Worm (Caenorhabditis elegans) whole organism, L1 larva: Measurements from ENCODE around the gene aqp-2.

Experiments
- C04F5.9 ChIP-seq: sonication (generic microtip); optimal IDR thresholded peaks from 2 replicates; lab custom pipeline; 2016; ENCODE audit warnings: missing genetic modification characterization, missing compliant biosample characterization
- C34B4.2 ChIP-seq: sonication (generic microtip); optimal IDR thresholded peaks from 2 replicates; lab custom pipeline; 2017; ENCODE audit warnings: mild to moderate bottlenecking, missing genetic modification characterization, missing compliant biosample characterization
- F16B12.6 ChIP-seq: fragments of 150-350 bp; optimal IDR thresholded peaks from 2 replicates; lab custom pipeline; 2014; ENCODE audit warnings: missing biosample characterization, missing genetic modification characterization
- Y116A8C.19 ChIP-seq: sonication (generic microtip); optimal IDR thresholded peaks from 2 replicates; lab custom pipeline; 2016; ENCODE audit warnings: missing compliant biosample characterization, missing genetic modification characterization, borderline replicate concordance
- alr-1 ChIP-seq: fragments of 200-800 bp; sonication (Bioruptor generic); optimal IDR thresholded peaks from 2 replicates; lab custom pipeline; 2018; ENCODE audit warnings: borderline replicate concordance, mild to moderate bottlenecking, missing genetic modification characterization, missing compliant biosample characterization
- ama-1 ChIP-seq: fragments of 150-350 bp; optimal IDR thresholded peaks from 2 replicates; lab custom pipeline; 2014
- blmp-1 ChIP-seq: fragments of 150-350 bp; optimal IDR thresholded peaks from 2 replicates; lab custom pipeline; 2014; ENCODE audit warnings: missing biosample characterization, missing genetic modification characterization
- ceh-8 ChIP-seq: fragments of 200-800 bp; sonication (Bioruptor generic); optimal IDR thresholded peaks from 2 replicates; lab custom pipeline; 2018; ENCODE audit warnings: mild to moderate bottlenecking, missing genetic modification characterization, moderate library complexity, missing compliant biosample characterization
- ceh-88 ChIP-seq: fragments of 200-800 bp; sonication (Bioruptor generic); IDR thresholded peaks from 2 replicates; pipeline ENCODE4 v1.3.6; 2022; ENCODE audit warnings: missing genetic modification characterization, missing compliant biosample characterization
- ceh-90 ChIP-seq: sonication (generic microtip); optimal IDR thresholded peaks from 2 replicates; lab custom pipeline; 2016; ENCODE audit warnings: missing genetic modification characterization, missing compliant biosample characterization
- ces-1 ChIP-seq: fragments of 150-350 bp; optimal IDR thresholded peaks from 2 replicates; lab custom pipeline; 2014; ENCODE audit warnings: missing biosample characterization, missing genetic modification reagents, missing genetic modification characterization
- dpl-1 ChIP-seq, 3 experiments: fragments of 150-350 bp in 2 of 3; sonication (generic microtip) in 1 of 3; optimal IDR thresholded peaks; 2 replicates each; lab custom pipeline; 2014 to 2017; ENCODE audit warnings: missing biosample characterization in 3 of 3, missing genetic modification characterization in 3 of 3, missing genetic modification reagents in 3 of 3
- dsc-1 ChIP-seq: sonication (generic microtip); optimal IDR thresholded peaks from 2 replicates; lab custom pipeline; 2016; ENCODE audit warnings: mild to moderate bottlenecking, missing genetic modification characterization, missing compliant biosample characterization
- efl-3 ChIP-seq: fragments of 200-800 bp; sonication (Bioruptor generic); optimal IDR thresholded peaks from 2 replicates; lab custom pipeline; 2018; ENCODE audit warnings: mild to moderate bottlenecking, missing genetic modification characterization, missing compliant biosample characterization
- egl-13 ChIP-seq: sonication (generic microtip); optimal IDR thresholded peaks from 2 replicates; lab custom pipeline; 2016; ENCODE audit warnings: missing genotype, missing genetic modification reagents, missing genetic modification characterization, missing compliant biosample characterization
- elt-2 ChIP-seq: sonication (generic microtip); optimal IDR thresholded peaks from 2 replicates; lab custom pipeline; 2016; ENCODE audit warnings: missing genetic modification characterization, mild to moderate bottlenecking, inconsistent platforms, missing compliant biosample characterization, missing genetic modification reagents
- elt-3 ChIP-seq, 6 experiments: fragments of 150-350 bp in 1 of 6; sonication (generic microtip); optimal IDR thresholded peaks; 2 replicates each; lab custom pipeline; 2017 to 2018; ENCODE audit warnings: missing biosample characterization in 6 of 6, missing genetic modification characterization in 6 of 6, inconsistent platforms in 1 of 6
- fkh-10 ChIP-seq: sonication (generic microtip); optimal IDR thresholded peaks from 2 replicates; lab custom pipeline; 2017; ENCODE audit warnings: missing biosample characterization, missing genetic modification reagents, missing genetic modification characterization
- fkh-8 ChIP-seq: sonication (generic microtip); optimal IDR thresholded peaks from 2 replicates; lab custom pipeline; 2016; ENCODE audit warnings: mild to moderate bottlenecking, missing genetic modification characterization, missing compliant biosample characterization
- fos-1 ChIP-seq: fragments of 150-350 bp; optimal IDR thresholded peaks from 2 replicates; lab custom pipeline; 2014; ENCODE audit warnings: missing biosample characterization, missing genetic modification characterization
- grh-1 ChIP-seq: fragments of 200-800 bp; sonication (Bioruptor generic); IDR thresholded peaks from 2 replicates; pipeline ENCODE4 v1.3.6; 2022; ENCODE audit warnings: missing genetic modification reagents, missing genetic modification characterization, missing compliant biosample characterization
- hlh-4 ChIP-seq: sonication (generic microtip); optimal IDR thresholded peaks from 2 replicates; lab custom pipeline; 2016; ENCODE audit warnings: mild to moderate bottlenecking, missing genetic modification characterization, missing compliant biosample characterization
- hpl-2 ChIP-seq: fragments of 150-350 bp; optimal IDR thresholded peaks from 2 replicates; lab custom pipeline; 2014; ENCODE audit warnings: missing biosample characterization, missing genetic modification reagents, missing genetic modification characterization
- jun-1 ChIP-seq: fragments of 150-350 bp; optimal IDR thresholded peaks from 2 replicates; lab custom pipeline; 2014; ENCODE audit warnings: missing biosample characterization, missing genetic modification reagents, missing genetic modification characterization
- lin-15B ChIP-seq: fragments of 150-350 bp; sonication (generic microtip); optimal IDR thresholded peaks from 3 replicates; lab custom pipeline; 2014; ENCODE audit warnings: missing biosample characterization, missing genetic modification characterization
- lin-35 ChIP-seq, 2 experiments: fragments of 150-350 bp; optimal IDR thresholded peaks; 2 replicates each; lab custom pipeline; 2014; ENCODE audit warnings: missing biosample characterization in 2 of 2, missing genetic modification characterization in 2 of 2, missing genetic modification reagents in 2 of 2
- lin-39 ChIP-seq: fragments of 150-350 bp; optimal IDR thresholded peaks from 2 replicates; lab custom pipeline; 2014; ENCODE audit warnings: missing biosample characterization, missing genetic modification reagents, missing genetic modification characterization
- lsy-2 ChIP-seq, 2 experiments: fragments of 150-350 bp; optimal IDR thresholded peaks; 2 replicates each; lab custom pipeline; 2014; ENCODE audit warnings: missing biosample characterization in 2 of 2, missing genetic modification characterization in 2 of 2
- mab-9 ChIP-seq: fragments of 200-800 bp; sonication (Bioruptor generic); IDR thresholded peaks from 2 replicates; pipeline ENCODE4 v1.3.6; 2022; ENCODE audit warnings: missing genetic modification reagents, missing genetic modification characterization, missing compliant biosample characterization
- mdl-1 ChIP-seq, 2 experiments: fragments of 150-350 bp; optimal IDR thresholded peaks; 2 replicates each; lab custom pipeline; 2014 to 2017; ENCODE audit warnings: missing biosample characterization in 2 of 2, missing genetic modification characterization in 2 of 2, inconsistent platforms in 1 of 2
- mef-2 ChIP-seq: fragments of 150-350 bp; optimal IDR thresholded peaks from 2 replicates; lab custom pipeline; 2014; ENCODE audit warnings: missing biosample characterization, missing genetic modification characterization
- nhr-12 ChIP-seq: sonication (generic microtip); optimal IDR thresholded peaks from 2 replicates; lab custom pipeline; 2017; ENCODE audit warnings: missing biosample characterization, missing genetic modification characterization
- nhr-19 ChIP-seq: fragments of 200-800 bp; sonication (Bioruptor generic); conservative IDR thresholded peaks from 2 replicates; pipeline ENCODE4 v1.3.6; 2022; ENCODE audit warnings: missing genetic modification characterization, missing compliant biosample characterization
- nhr-20 ChIP-seq: sonication (generic microtip); optimal IDR thresholded peaks from 2 replicates; lab custom pipeline; 2016; ENCODE audit warnings: mild to moderate bottlenecking, missing genetic modification characterization, missing compliant biosample characterization
- nhr-237 ChIP-seq: fragments of 150-350 bp; optimal IDR thresholded peaks from 2 replicates; lab custom pipeline; 2014; ENCODE audit warnings: missing biosample characterization, missing genetic modification characterization
- nhr-76 ChIP-seq: sonication (generic microtip); optimal IDR thresholded peaks from 2 replicates; lab custom pipeline; 2017; ENCODE audit warnings: missing biosample characterization, missing genetic modification characterization
- nhr-84 ChIP-seq: sonication (generic microtip); optimal IDR thresholded peaks from 2 replicates; lab custom pipeline; 2017; ENCODE audit warnings: missing biosample characterization, missing genetic modification characterization
- nhr-85 ChIP-seq: sonication (generic microtip); peaks from one replicate; lab custom pipeline; 2016; ENCODE audit warnings: missing genetic modification characterization, inconsistent platforms, missing compliant biosample characterization
- pag-3 ChIP-seq: sonication (generic microtip); optimal IDR thresholded peaks from 2 replicates; lab custom pipeline; 2017; ENCODE audit warnings: missing genetic modification characterization, mild to moderate bottlenecking, missing compliant biosample characterization, antibody characterized with exemption, borderline replicate concordance; ENCODE audit not compliant: insufficient read depth
- skn-1 ChIP-seq: fragments of 150-350 bp; optimal IDR thresholded peaks from 2 replicates; lab custom pipeline; 2014; ENCODE audit warnings: missing biosample characterization, missing genetic modification characterization
- snpc-4 ChIP-seq: fragments of 150-350 bp; optimal IDR thresholded peaks from 2 replicates; lab custom pipeline; 2014; ENCODE audit warnings: missing biosample characterization, missing genetic modification characterization
- sox-4 ChIP-seq: sonication (generic microtip); optimal IDR thresholded peaks from 2 replicates; lab custom pipeline; 2016; ENCODE audit warnings: missing genetic modification characterization, missing compliant biosample characterization
- sup-37 ChIP-seq: fragments of 200-800 bp; sonication (Bioruptor generic); optimal IDR thresholded peaks from 2 replicates; lab custom pipeline; 2018; ENCODE audit warnings: mild to moderate bottlenecking, missing genetic modification characterization, missing compliant biosample characterization
- tlp-1 ChIP-seq: fragments of 150-350 bp; optimal IDR thresholded peaks from 2 replicates; lab custom pipeline; 2014; ENCODE audit warnings: missing biosample characterization, missing genetic modification characterization
- unc-130 ChIP-seq: fragments of 150-350 bp; optimal IDR thresholded peaks from 2 replicates; lab custom pipeline; 2017; ENCODE audit warnings: missing biosample characterization, missing genetic modification characterization, inconsistent platforms
- unc-30 ChIP-seq: sonication (generic microtip); optimal IDR thresholded peaks from 2 replicates; lab custom pipeline; 2017; ENCODE audit warnings: missing biosample characterization, missing genetic modification characterization
- unc-62 ChIP-seq: fragments of 150-350 bp; optimal IDR thresholded peaks from 2 replicates; lab custom pipeline; 2014; ENCODE audit warnings: missing biosample characterization, missing genetic modification reagents, missing genetic modification characterization
- unc-86 ChIP-seq: sonication (generic microtip); optimal IDR thresholded peaks from 2 replicates; lab custom pipeline; 2016; ENCODE audit warnings: missing genetic modification characterization, missing compliant biosample characterization
- vab-15 ChIP-seq: sonication (generic microtip); optimal IDR thresholded peaks from 2 replicates; lab custom pipeline; 2017; ENCODE audit warnings: missing genotype, mild to moderate bottlenecking, missing genetic modification characterization, missing compliant biosample characterization
- xbp-1 ChIP-seq: sonication (generic microtip); optimal IDR thresholded peaks from 2 replicates; lab custom pipeline; 2016; ENCODE audit warnings: missing genetic modification characterization, missing compliant biosample characterization
- zip-4 ChIP-seq: fragments of 200-800 bp; sonication (Bioruptor generic); optimal IDR thresholded peaks from 2 replicates; lab custom pipeline; 2018; ENCODE audit warnings: mild to moderate bottlenecking, missing genetic modification characterization, moderate library complexity, missing compliant biosample characterization
- ztf-11 ChIP-seq, 2 experiments: sonication (generic microtip); optimal IDR thresholded peaks; 2 replicates each; lab custom pipeline; 2016 to 2017; ENCODE audit warnings: missing genetic modification characterization in 2 of 2, missing biosample characterization in 1 of 2, missing compliant biosample characterization in 1 of 2
- ztf-4 ChIP-seq: fragments of 150-350 bp; optimal IDR thresholded peaks from 2 replicates; lab custom pipeline; 2014; ENCODE audit warnings: missing biosample characterization, missing genetic modification characterization

aqp-2 gene

ce11 chrII:9282787-9283186, 21.0 kb upstream of the aqp-2 start (continued):
- TF ChIP-seq ces-1 (GFP tag; lab: Kevin White, UChicago), result no peak
- no peak for TF ChIP-seq nhr-76 (tag; lab: Kevin White, UChicago)
- peak; percentile 62 for TF ChIP-seq sup-37
- peak in 4 of 6 experiments; percentile 48 to 78 (median 58) for TF ChIP-seq elt-3 (tag; optimal IDR thresholded peaks at IDR 0.05; lab: Kevin White, UChicago)
- peak; percentile 92 for TF ChIP-seq jun-1 (tag; lab: Kevin White, UChicago)
- TF ChIP-seq ceh-90 (tag; lab: Kevin White, UChicago), result no peak
- peak in 1 of 2 experiments; percentile 73 for TF ChIP-seq ztf-11 (tag; optimal IDR thresholded peaks at IDR 0.05; lab: Kevin White, UChicago)
- peak; percentile 83 to 87 for TF ChIP-seq lin-35 (GFP tag; optimal IDR thresholded peaks at IDR 0.05; lab: Kevin White, UChicago)
- no peak for TF ChIP-seq nhr-12 (tag; lab: Kevin White, UChicago)
- peak; percentile 75 for TF ChIP-seq blmp-1
- peak; percentile 96 for TF ChIP-seq nhr-85 (tag; lab: Kevin White, UChicago)
- no peak for TF ChIP-seq vab-15 (tag; lab: Kevin White, UChicago)
- TF ChIP-seq Y116A8C.19, result no peak
- no peak for TF ChIP-seq hlh-4 (tag; lab: Kevin White, UChicago)
- peak; percentile 70 for TF ChIP-seq grh-1 (GFP tag; lab: Robert Waterston, UW)
- TF ChIP-seq mab-9 (GFP tag; lab: Robert Waterston, UW), result peak; percentile 74; the same call in 1 of the 2 replicates
- TF ChIP-seq efl-3 (GFP tag; lab: Kevin White, UChicago), result no peak
- TF ChIP-seq hpl-2 (GFP tag; lab: Kevin White, UChicago), result peak; percentile 61
- no peak for TF ChIP-seq unc-30 (tag; lab: Kevin White, UChicago)
- peak; percentile 18 for TF ChIP-seq pag-3 (tag; lab: Kevin White, UChicago)
- TF ChIP-seq ama-1 (lab: Kevin White, UChicago), result peak; percentile 76
- TF ChIP-seq egl-13 (tag; lab: Kevin White, UChicago), result peak; percentile 46
- TF ChIP-seq lsy-2 (tag; optimal IDR thresholded peaks at IDR 0.05; lab: Kevin White, UChicago), result peak; percentile 89 to 96
- peak; percentile 56 for TF ChIP-seq ceh-8 (GFP tag; lab: Kevin White, UChicago)
- TF ChIP-seq fos-1 (tag; lab: Kevin White, UChicago), result peak; percentile 72
- TF ChIP-seq dsc-1 (tag; lab: Kevin White, UChicago), result peak; percentile 72
- TF ChIP-seq mef-2, result peak; percentile 57
- peak; percentile 26 for TF ChIP-seq unc-62 (GFP tag; lab: Kevin White, UChicago)
- TF ChIP-seq lin-39 (tag; lab: Kevin White, UChicago), result no peak
- peak; percentile 88 for TF ChIP-seq unc-86 (tag; lab: Kevin White, UChicago)
- peak; percentile 66 for TF ChIP-seq unc-130 (tag; lab: Kevin White, UChicago)
- TF ChIP-seq F16B12.6, result no peak
- peak; percentile 61 to 65 (median 64) for TF ChIP-seq dpl-1 (GFP tag; optimal IDR thresholded peaks at IDR 0.05; lab: Kevin White, UChicago)
- peak; percentile 52 for TF ChIP-seq sox-4 (tag; lab: Kevin White, UChicago)
- peak; percentile 44 for TF ChIP-seq C04F5.9 (tag; lab: Kevin White, UChicago)
- peak; percentile 72 for TF ChIP-seq skn-1 (tag; lab: Kevin White, UChicago)
- TF ChIP-seq snpc-4 (tag; lab: Kevin White, UChicago), result peak; percentile 51
- peak; percentile 88 for TF ChIP-seq xbp-1 (tag; lab: Kevin White, UChicago)
- TF ChIP-seq ceh-88, result no peak; the same call in 1 of the 2 replicates
- TF ChIP-seq elt-2, result peak; percentile 77
- peak; percentile 97 for TF ChIP-seq C34B4.2 (tag; lab: Kevin White, UChicago)
- peak; percentile 45 for TF ChIP-seq zip-4 (GFP tag; lab: Kevin White, UChicago)
- TF ChIP-seq nhr-84 (tag; lab: Kevin White, UChicago), result no peak
- peak; percentile 95 for TF ChIP-seq fkh-8
- peak; percentile 87 for TF ChIP-seq nhr-19 (GFP tag; lab: Robert Waterston, UW)
- no peak for TF ChIP-seq alr-1 (tag; lab: Kevin White, UChicago)
- no peak for TF ChIP-seq lin-15B (tag; lab: Kevin White, UChicago)
- TF ChIP-seq nhr-237 (tag; lab: Kevin White, UChicago), result peak; percentile 89
- TF ChIP-seq ztf-4 (tag; lab: Kevin White, UChicago), result peak; percentile 92
- peak in 1 of 2 experiments; percentile 90 for TF ChIP-seq mdl-1 (tag; optimal IDR thresholded peaks at IDR 0.05; lab: Kevin White, UChicago)
- TF ChIP-seq nhr-20, result peak; percentile 98
- TF ChIP-seq tlp-1 (tag; lab: Kevin White, UChicago), result no peak
- peak; percentile 81 for TF ChIP-seq fkh-10 (GFP tag; lab: Kevin White, UChicago)
